Worm (Caenorhabditis elegans) whole organism, young adult: Measurements from ENCODE around the gene F09C8.1.

ENCODE experiments used
- B0019.2 ChIP-seq: fragments of 200-800 bp; sonication (Bioruptor generic); conservative IDR thresholded peaks from 2 replicates; pipeline ENCODE4 v1.3.6; 2022; ENCODE audit warnings: missing genetic modification reagents, missing genetic modification characterization, missing compliant biosample characterization
- C06A6.2 ChIP-seq: fragments of 200-800 bp; sonication (Bioruptor generic); conservative IDR thresholded peaks from 2 replicates; pipeline ENCODE4 v1.3.6; 2022; ENCODE audit warnings: missing genetic modification characterization, missing compliant biosample characterization
- F22D6.2 ChIP-seq: sonication (generic microtip); optimal IDR thresholded peaks from 2 replicates; lab custom pipeline; 2016; ENCODE audit warnings: mild to moderate bottlenecking, missing genetic modification characterization, missing compliant biosample characterization
- F23B12.7 ChIP-seq: sonication (generic microtip); optimal IDR thresholded peaks from 2 replicates; lab custom pipeline; 2017; ENCODE audit warnings: missing genetic modification characterization, mild to moderate bottlenecking, missing compliant biosample characterization, antibody characterized with exemption, moderate library complexity; ENCODE audit not compliant: insufficient read depth
- F37B4.10 ChIP-seq: fragments of 200-800 bp; sonication (Bioruptor generic); IDR thresholded peaks from 2 replicates; pipeline ENCODE4 v1.3.6; 2022; ENCODE audit warnings: missing genetic modification characterization, missing compliant biosample characterization
- F39B2.1 ChIP-seq: fragments of 200-800 bp; sonication (Bioruptor generic); IDR thresholded peaks from 2 replicates; pipeline ENCODE4 v1.3.6; 2022; ENCODE audit warnings: missing genetic modification reagents, missing genetic modification characterization, missing compliant biosample characterization
- F52B5.7 ChIP-seq: sonication (generic microtip); optimal IDR thresholded peaks from 2 replicates; lab custom pipeline; 2016; ENCODE audit warnings: mild to moderate bottlenecking, missing genetic modification characterization, missing compliant biosample characterization
- K11D2.4 ChIP-seq: fragments of 200-800 bp; sonication (Bioruptor generic); IDR thresholded peaks from 2 replicates; pipeline ENCODE4 v1.3.6; 2022; ENCODE audit warnings: missing genetic modification reagents, missing genetic modification characterization, missing compliant biosample characterization
- Y56A3A.18 ChIP-seq: fragments of 200-800 bp; sonication (Bioruptor generic); IDR thresholded peaks from 2 replicates; pipeline ENCODE4 v1.3.6; 2022; ENCODE audit warnings: missing genetic modification reagents, missing genetic modification characterization, missing compliant biosample characterization
- ZK185.1 ChIP-seq: sonication (generic microtip); optimal IDR thresholded peaks from 2 replicates; lab custom pipeline; 2016; ENCODE audit warnings: mild to moderate bottlenecking, missing genetic modification characterization, missing compliant biosample characterization; ENCODE audit not compliant: poor library complexity, severe bottlenecking
- akir-1 ChIP-seq: fragments of 200-800 bp; sonication (Bioruptor generic); optimal IDR thresholded peaks from 2 replicates; lab custom pipeline; 2018; ENCODE audit warnings: mild to moderate bottlenecking, missing genetic modification characterization, moderate library complexity, missing compliant biosample characterization
- aptf-2 ChIP-seq: fragments of 200-800 bp; sonication (Bioruptor generic); conservative IDR thresholded peaks from 2 replicates; pipeline ENCODE4 v1.3.6; 2022; ENCODE audit warnings: missing genetic modification reagents, missing genetic modification characterization, missing compliant biosample characterization
- atf-7 ChIP-seq: sonication (generic microtip); optimal IDR thresholded peaks from 2 replicates; lab custom pipeline; 2017; ENCODE audit warnings: mild to moderate bottlenecking, missing genetic modification characterization, missing compliant biosample characterization
- bed-2 ChIP-seq: fragments of 200-800 bp; sonication (Bioruptor generic); IDR thresholded peaks from 2 replicates; pipeline ENCODE4 v1.3.6; 2022; ENCODE audit warnings: missing genetic modification reagents, missing genetic modification characterization, missing compliant biosample characterization
- ccch-3 ChIP-seq: fragments of 200-800 bp; sonication (Bioruptor generic); optimal IDR thresholded peaks from 2 replicates; lab custom pipeline; 2018; ENCODE audit warnings: mild to moderate bottlenecking, missing genetic modification characterization, missing compliant biosample characterization
- ceh-100 ChIP-seq: fragments of 200-800 bp; sonication (Bioruptor generic); IDR thresholded peaks from 2 replicates; pipeline ENCODE4 v1.3.6; 2022; ENCODE audit warnings: missing genetic modification reagents, missing genetic modification characterization, missing compliant biosample characterization
- ceh-27 ChIP-seq: fragments of 200-800 bp; sonication (Bioruptor generic); optimal IDR thresholded peaks from 2 replicates; lab custom pipeline; 2018; ENCODE audit warnings: mild to moderate bottlenecking, missing genetic modification characterization, moderate library complexity, missing compliant biosample characterization
- ceh-91 ChIP-seq: fragments of 200-800 bp; sonication (Bioruptor generic); IDR thresholded peaks from 2 replicates; pipeline ENCODE4 v1.3.6; 2022; ENCODE audit warnings: missing genetic modification reagents, missing genetic modification characterization, missing compliant biosample characterization
- chd-7 ChIP-seq: sonication (generic microtip); optimal IDR thresholded peaks from 2 replicates; lab custom pipeline; 2016; ENCODE audit warnings: mild to moderate bottlenecking, missing genetic modification characterization, moderate library complexity, missing compliant biosample characterization
- dpl-1 ChIP-seq: fragments of 150-350 bp; optimal IDR thresholded peaks from 2 replicates; lab custom pipeline; 2014; ENCODE audit warnings: missing biosample characterization, missing genetic modification reagents, missing genetic modification characterization
- efl-1 ChIP-seq: fragments of 150-350 bp; optimal IDR thresholded peaks from 2 replicates; lab custom pipeline; 2014; ENCODE audit warnings: missing biosample characterization, missing genetic modification reagents, missing genetic modification characterization
- egl-44 ChIP-seq: fragments of 200-800 bp; sonication (Bioruptor generic); IDR thresholded peaks from 2 replicates; pipeline ENCODE4 v1.3.6; 2022; ENCODE audit warnings: missing genetic modification reagents, missing genetic modification characterization, missing compliant biosample characterization
- ekl-4 ChIP-seq: fragments of 200-800 bp; sonication (Bioruptor generic); IDR thresholded peaks from 2 replicates; pipeline ENCODE4 v1.3.6; 2022; ENCODE audit warnings: missing genetic modification reagents, missing genetic modification characterization, missing compliant biosample characterization
- gei-17 ChIP-seq: fragments of 200-800 bp; sonication (Bioruptor generic); optimal IDR thresholded peaks from 2 replicates; lab custom pipeline; 2018; ENCODE audit warnings: mild to moderate bottlenecking, missing genetic modification characterization, missing compliant biosample characterization
- him-1 ChIP-seq: sonication (generic microtip); optimal IDR thresholded peaks from 2 replicates; lab custom pipeline; 2016; ENCODE audit warnings: missing genotype, missing genetic modification reagents, missing genetic modification characterization, missing compliant biosample characterization
- hlh-12 ChIP-seq: sonication (generic microtip); optimal IDR thresholded peaks from 2 replicates; lab custom pipeline; 2016; ENCODE audit warnings: missing genetic modification characterization, missing compliant biosample characterization
- hmg-20 ChIP-seq: fragments of 200-800 bp; sonication (Bioruptor generic); IDR thresholded peaks from 2 replicates; pipeline ENCODE4 v1.3.6; 2022; ENCODE audit warnings: missing genetic modification reagents, missing genetic modification characterization, missing compliant biosample characterization
- hrde-1 ChIP-seq: sonication (generic microtip); optimal IDR thresholded peaks from 2 replicates; lab custom pipeline; 2016; ENCODE audit warnings: missing genetic modification characterization, mild to moderate bottlenecking, missing compliant biosample characterization, moderate library complexity, missing genotype, missing genetic modification reagents, borderline replicate concordance
- hsf-1 ChIP-seq: fragments of 200-800 bp; sonication (Bioruptor generic); IDR thresholded peaks from 2 replicates; pipeline ENCODE4 v1.3.6; 2022; ENCODE audit warnings: missing genetic modification reagents, missing genetic modification characterization, missing compliant biosample characterization
- let-607 ChIP-seq, 2 experiments: fragments of 200-800 bp in 1 of 2; sonication (Bioruptor generic) in 1 of 2; sonication (generic microtip) in 1 of 2; optimal IDR thresholded peaks; 2 replicates each; lab custom pipeline; 2016 to 2018; ENCODE audit warnings: mild to moderate bottlenecking in 2 of 2, missing compliant biosample characterization in 2 of 2, missing genetic modification characterization in 2 of 2, moderate library complexity in 2 of 2, missing genotype in 1 of 2
- lin-26 ChIP-seq: fragments of 200-800 bp; sonication (Bioruptor generic); IDR thresholded peaks from 2 replicates; pipeline ENCODE4 v1.3.6; 2022; ENCODE audit warnings: missing genetic modification reagents, missing genetic modification characterization, missing compliant biosample characterization
- madf-10 ChIP-seq: sonication (generic microtip); optimal IDR thresholded peaks from 2 replicates; lab custom pipeline; 2016; ENCODE audit warnings: mild to moderate bottlenecking, missing genetic modification characterization, missing compliant biosample characterization
- madf-3 ChIP-seq: fragments of 200-800 bp; sonication (Bioruptor generic); IDR thresholded peaks from 2 replicates; pipeline ENCODE4 v1.3.6; 2022; ENCODE audit warnings: missing genetic modification reagents, missing genetic modification characterization, missing compliant biosample characterization
- madf-6 ChIP-seq: fragments of 200-800 bp; sonication (Bioruptor generic); IDR thresholded peaks from 2 replicates; pipeline ENCODE4 v1.3.6; 2022; ENCODE audit warnings: missing genetic modification reagents, missing genetic modification characterization, missing compliant biosample characterization
- mxl-1 ChIP-seq: sonication (generic microtip); optimal IDR thresholded peaks from 2 replicates; lab custom pipeline; 2016; ENCODE audit warnings: missing genetic modification characterization, missing compliant biosample characterization
- nhr-120 ChIP-seq: fragments of 200-800 bp; sonication (Bioruptor generic); IDR thresholded peaks from 2 replicates; pipeline ENCODE4 v1.3.6; 2022; ENCODE audit warnings: missing genetic modification characterization, missing compliant biosample characterization
- nhr-179 ChIP-seq: sonication (generic microtip); optimal IDR thresholded peaks from 2 replicates; lab custom pipeline; 2016; ENCODE audit warnings: mild to moderate bottlenecking, missing genetic modification characterization, missing compliant biosample characterization
- pbrm-1 ChIP-seq: fragments of 200-800 bp; sonication (Bioruptor generic); IDR thresholded peaks from 2 replicates; pipeline ENCODE4 v1.3.6; 2022; ENCODE audit warnings: missing genetic modification reagents, missing genetic modification characterization, missing compliant biosample characterization
- rcor-1 ChIP-seq: fragments of 200-800 bp; sonication (Bioruptor generic); IDR thresholded peaks from 2 replicates; pipeline ENCODE4 v1.3.6; 2022; ENCODE audit warnings: missing genetic modification reagents, missing genetic modification characterization, missing compliant biosample characterization
- rec-8 ChIP-seq, 2 experiments: sonication (generic microtip); optimal IDR thresholded peaks; 2 replicates each; lab custom pipeline; 2016; ENCODE audit warnings: mild to moderate bottlenecking in 2 of 2, missing genetic modification characterization in 2 of 2, missing genetic modification reagents in 2 of 2, missing genotype in 2 of 2, missing biosample characterization in 1 of 2, missing compliant biosample characterization in 1 of 2, moderate library complexity in 1 of 2
- rpc-1 ChIP-seq, 2 experiments: fragments of 150-350 bp in 1 of 2; sonication (generic microtip) in 1 of 2; optimal IDR thresholded peaks; 2 replicates each; lab custom pipeline; 2014 to 2018; ENCODE audit warnings: missing biosample characterization in 1 of 2, missing genetic modification characterization in 1 of 2, missing genetic modification reagents in 1 of 2, missing genotype in 1 of 2
- sdz-38 ChIP-seq: sonication (generic microtip); optimal IDR thresholded peaks from 2 replicates; lab custom pipeline; 2016; ENCODE audit warnings: missing genotype, missing genetic modification characterization, missing compliant biosample characterization
- sea-2 ChIP-seq: fragments of 200-800 bp; sonication (Bioruptor generic); IDR thresholded peaks from 2 replicates; pipeline ENCODE4 v1.3.6; 2022; ENCODE audit warnings: missing genetic modification characterization, missing compliant biosample characterization
- snpc-1.3 ChIP-seq: sonication (generic microtip); optimal IDR thresholded peaks from 2 replicates; lab custom pipeline; 2017; ENCODE audit warnings: missing genetic modification characterization, mild to moderate bottlenecking, missing compliant biosample characterization, antibody characterized with exemption, moderate library complexity, missing genotype, missing genetic modification reagents; ENCODE audit not compliant: insufficient read depth
- somi-1 ChIP-seq: fragments of 200-800 bp; sonication (Bioruptor generic); optimal IDR thresholded peaks from 2 replicates; lab custom pipeline; 2018; ENCODE audit warnings: mild to moderate bottlenecking, missing genetic modification characterization, missing compliant biosample characterization
- ztf-28 ChIP-seq: fragments of 200-800 bp; sonication (Bioruptor generic); IDR thresholded peaks from 2 replicates; pipeline ENCODE4 v1.3.6; 2022; ENCODE audit warnings: missing genetic modification reagents, missing genetic modification characterization, missing compliant biosample characterization
- ztf-3 ChIP-seq: fragments of 200-800 bp; sonication (Bioruptor generic); optimal IDR thresholded peaks from 2 replicates; lab custom pipeline; 2018; ENCODE audit warnings: mild to moderate bottlenecking, missing genetic modification characterization, missing compliant biosample characterization

F09C8.1 gene

DNA sequence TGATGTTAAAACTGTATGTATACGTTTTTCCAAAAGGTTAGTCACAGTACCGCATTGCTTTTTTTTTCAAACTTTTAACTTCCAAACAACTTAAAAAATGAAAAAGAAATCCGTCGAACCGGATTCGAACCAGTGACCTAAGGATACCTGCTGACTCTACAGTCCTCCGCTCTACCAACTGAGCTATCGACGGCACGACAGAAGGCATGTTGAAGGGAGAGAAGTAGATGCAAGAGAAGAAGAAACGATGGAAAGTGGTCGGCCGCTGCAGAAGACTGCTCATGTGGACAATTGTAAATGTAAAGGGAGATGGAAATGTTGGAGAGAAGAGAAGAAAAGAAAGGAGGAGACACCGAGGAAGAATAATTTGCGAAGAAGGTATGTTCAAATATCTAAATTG lies 46.3 kb upstream of the F09C8.1 start (continued):
- TF ChIP-seq ccch-3 (GFP tag; lab: Kevin White, UChicago) (no peak), F22D6.2 (tag; lab: Kevin White, UChicago) (peak; percentile 50), madf-10 (peak; percentile 90), ceh-91 (GFP tag; lab: Robert Waterston, UW) (no peak), C06A6.2 (peak; percentile 77), ceh-100 (peak; percentile 69), sea-2 (peak; percentile 71; the same call in 1 of the 2 replicates), rpc-1 (optimal IDR thresholded peaks at IDR 0.05; lab: Kevin White, UChicago) (peak; percentile 96), rpc-1 (tag; optimal IDR thresholded peaks at IDR 0.05; lab: Kevin White, UChicago) (peak; percentile 92), atf-7 (tag; lab: Kevin White, UChicago) (peak; percentile 80), ZK185.1 (peak; percentile 90), snpc-1.3 (tag; lab: Kevin White, UChicago) (peak; percentile 71), ztf-3 (GFP tag; lab: Kevin White, UChicago) (peak; percentile 30), hlh-12 (tag; lab: Kevin White, UChicago) (no peak), akir-1 (GFP tag; lab: Kevin White, UChicago) (peak; percentile 76), nhr-179 (tag; lab: Kevin White, UChicago) (peak; percentile 69), egl-44 (GFP tag; lab: Robert Waterston, UW) (peak; percentile 97), Y56A3A.18 (peak; percentile 96), hmg-20 (GFP tag; lab: Robert Waterston, UW) (peak; percentile 91), hsf-1 (GFP tag; lab: Robert Waterston, UW) (peak; percentile 53; the same call in 1 of the 2 replicates), K11D2.4 (GFP tag; lab: Robert Waterston, UW) (peak; percentile 92), gei-17 (GFP tag; lab: Kevin White, UChicago) (peak; percentile 94), F37B4.10 (GFP tag; lab: Robert Waterston, UW) (0 out of 2 replicates have a peak, but pooled peaks have one; percentile 49), him-1 (tag; lab: Kevin White, UChicago) (peak; percentile 37), ceh-27 (peak; percentile 87), rcor-1 (GFP tag; lab: Robert Waterston, UW) (peak; percentile 91), nhr-120 (GFP tag; lab: Robert Waterston, UW) (0 out of 2 replicates have a peak, but pooled peaks have one; percentile 65), ztf-28 (GFP tag; lab: Robert Waterston, UW) (peak; percentile 80; the same call in 1 of the 2 replicates), lin-26 (GFP tag; lab: Robert Waterston, UW) (peak; percentile 97), bed-2 (0 out of 2 replicates have a peak, but pooled peaks have one; percentile 39), madf-3 (GFP tag; lab: Robert Waterston, UW) (peak; percentile 84), madf-6 (peak; percentile 77), hrde-1 (tag; lab: Kevin White, UChicago) (peak; percentile 56), rec-8 (tag; optimal IDR thresholded peaks at IDR 0.05; lab: Kevin White, UChicago) (peak; percentile 63 to 82), somi-1 (GFP tag; lab: Kevin White, UChicago) (peak; percentile 75), F23B12.7 (tag; lab: Kevin White, UChicago) (peak; percentile 88), let-607 (tag; optimal IDR thresholded peaks at IDR 0.05; lab: Kevin White, UChicago) (peak; percentile 57 to 71), aptf-2 (GFP tag; lab: Robert Waterston, UW) (0 out of 2 replicates have a peak, but pooled peaks have one; percentile 26), F52B5.7 (tag; lab: Kevin White, UChicago) (peak; percentile 89), efl-1 (GFP tag; lab: Kevin White, UChicago) (no peak), B0019.2 (no peak), dpl-1 (GFP tag; lab: Kevin White, UChicago) (peak; percentile 16), mxl-1 (peak; percentile 66), ekl-4 (GFP tag; lab: Robert Waterston, UW) (peak; percentile 89), sdz-38 (tag; lab: Kevin White, UChicago) (no peak), pbrm-1 (GFP tag; lab: Robert Waterston, UW) (peak; percentile 92), chd-7 (tag; lab: Kevin White, UChicago) (peak; percentile 85), F39B2.1 (peak; percentile 84; the same call in 1 of the 2 replicates)
